Worm (Caenorhabditis elegans): ENCODE measurements around the gene C28H8.2.

Gene C28H8.2

DNA sequence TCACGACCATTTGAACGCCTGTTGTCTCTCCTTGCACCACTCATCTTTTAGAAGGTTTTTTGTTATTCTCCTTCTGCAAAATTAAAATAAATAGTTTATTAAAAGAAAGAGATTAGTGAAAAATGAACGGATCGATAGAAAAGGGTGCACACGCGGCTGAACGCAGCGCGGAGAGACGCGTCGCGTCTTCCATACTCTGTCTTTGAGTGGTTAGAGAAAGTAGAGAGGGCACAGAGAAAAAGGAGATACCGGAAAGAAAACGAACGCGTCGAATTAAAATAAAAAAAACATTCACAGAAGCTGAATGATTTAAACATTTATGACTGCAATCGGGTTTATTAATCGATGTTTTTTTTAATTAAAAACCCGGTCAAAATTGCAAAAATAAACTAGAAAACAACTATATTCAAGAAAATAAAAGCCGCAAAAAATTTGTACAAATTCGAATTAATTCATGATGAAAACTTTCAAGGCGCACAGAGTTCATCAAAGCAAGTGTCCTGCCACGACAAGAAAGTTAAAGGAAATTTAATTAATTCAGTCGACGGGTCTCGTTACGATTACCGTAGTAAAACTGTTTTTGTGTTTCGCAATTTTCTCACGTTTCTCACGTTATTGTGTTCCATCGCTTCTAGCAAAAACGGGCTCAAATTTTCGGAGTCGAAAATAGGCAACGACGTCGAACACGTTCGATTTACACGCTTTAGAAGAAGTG is 38.2 kb downstream of the C28H8.2 start, which contains the start of the genes nono-1 and nop-1 (continued):
- TF ChIP-seq set-16 (GFP tag; IDR thresholded peaks at IDR 0.05) (no peak), lsy-2 (tag; optimal IDR thresholded peaks at IDR 0.05) (peak in 1 of 2 experiments; percentile 17), unc-39 (tag; optimal IDR thresholded peaks at IDR 0.05) (no peak), Y105C5A.15 (GFP tag; IDR thresholded peaks at IDR 0.05) (no peak), hlh-30 (tag; optimal IDR thresholded peaks at IDR 0.05; ENCODE audit: insufficient read depth) (peak; percentile 42), daf-8 (GFP tag; IDR thresholded peaks at IDR 0.05) (no peak), arid-1 (GFP tag; conservative IDR thresholded peaks at IDR 0.05) (no peak), spr-3 (GFP tag; optimal IDR thresholded peaks at IDR 0.05) (no peak), nhr-41 (GFP tag; IDR thresholded peaks at IDR 0.05) (no peak), jun-1 (tag; optimal IDR thresholded peaks at IDR 0.05) (no peak), duxl-1 (tag; optimal IDR thresholded peaks at IDR 0.05; ENCODE audit: poor library complexity) (no peak), F44E2.7 (GFP tag; IDR thresholded peaks at IDR 0.05) (no peak), T20F7.1 (GFP tag; optimal IDR thresholded peaks at IDR 0.05) (no peak), lin-13 (GFP tag; optimal IDR thresholded peaks at IDR 0.05) (no peak), aha-1 (tag) (peak; percentile 58), lin-38 (GFP tag; IDR thresholded peaks at IDR 0.05) (no peak), nhr-48 (tag; optimal IDR thresholded peaks at IDR 0.05) (no peak), nhr-102 (tag; optimal IDR thresholded peaks at IDR 0.05) (no peak), lin-29 (GFP tag; IDR thresholded peaks at IDR 0.05) (no peak)

- peak; percentile 73 for TF ChIP-seq mes-2 (tag; optimal IDR thresholded peaks at IDR 0.05; ENCODE audit: poor library complexity, severe bottlenecking)
- TF ChIP-seq sdz-12 (GFP tag; optimal IDR thresholded peaks at IDR 0.05): no peak
- no peak for TF ChIP-seq aha-1 (tag)
- no peak for TF ChIP-seq ceh-20 (GFP tag; IDR thresholded peaks at IDR 0.05)
- no peak for TF ChIP-seq F26F4.8 (GFP tag; conservative IDR thresholded peaks at IDR 0.05)
- no peak for TF ChIP-seq aly-2 (tag; optimal IDR thresholded peaks at IDR 0.05)
- TF ChIP-seq attf-4 (tag; optimal IDR thresholded peaks at IDR 0.05): no peak
- no peak for TF ChIP-seq saeg-2 (GFP tag; IDR thresholded peaks at IDR 0.05)
- no peak for TF ChIP-seq zfp-3 (GFP tag; conservative IDR thresholded peaks at IDR 0.05)
- no peak for TF ChIP-seq F44E2.7 (GFP tag; IDR thresholded peaks at IDR 0.05)
- peak; percentile 2 for TF ChIP-seq dpl-1 (GFP tag; optimal IDR thresholded peaks at IDR 0.05)
- TF ChIP-seq lin-39 (tag; optimal IDR thresholded peaks at IDR 0.05): no peak
- TF ChIP-seq tag-97 (GFP tag; IDR thresholded peaks at IDR 0.05): no peak
Observed at ce11 chrIII:5959049-5959448, 38.9 kb downstream of the C28H8.2 start.

ce11 chrIII:5961560-5961959 is 41.4 kb downstream of the C28H8.2 start:
- TF ChIP-seq nhr-41 (GFP tag; IDR thresholded peaks at IDR 0.05): no peak
- TF ChIP-seq zfp-3 (GFP tag; conservative IDR thresholded peaks at IDR 0.05): no peak
- peak; percentile 96 for TF ChIP-seq aha-1 (tag)

DNA sequence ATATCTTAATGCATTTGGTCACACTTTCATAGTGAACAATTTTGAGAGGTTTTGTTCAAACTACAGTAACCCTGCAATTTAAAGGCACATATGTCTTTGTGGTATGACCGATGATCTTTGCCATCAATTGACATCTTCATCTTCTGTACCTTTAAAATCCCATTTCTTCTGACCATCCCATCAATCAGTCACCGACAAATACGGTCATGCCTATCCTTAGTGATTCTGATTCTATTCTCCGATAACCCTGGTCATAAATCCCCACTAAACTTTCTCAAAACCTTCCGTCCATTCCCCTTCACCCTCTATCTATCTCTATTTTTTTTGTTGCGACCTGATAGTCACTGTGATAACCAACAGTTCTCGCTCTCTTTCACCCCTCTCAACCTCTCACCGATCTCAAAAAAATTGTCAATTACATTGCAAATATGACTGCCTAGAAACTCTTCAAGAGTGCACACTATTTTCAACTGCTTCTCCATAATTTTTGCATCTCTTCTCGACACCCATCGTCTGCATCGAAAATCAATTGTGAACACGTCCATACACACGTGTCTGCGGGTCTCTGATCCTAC is 44.0 kb downstream of the C28H8.2 start:
- no peak for TF ChIP-seq ceh-62 (tag; optimal IDR thresholded peaks at IDR 0.05)
- TF ChIP-seq hlh-30 (tag; optimal IDR thresholded peaks at IDR 0.05; ENCODE audit: insufficient read depth): peak; percentile 7
- peak in 1 of 2 experiments; percentile 63 for TF ChIP-seq unc-62 (GFP tag; optimal IDR thresholded peaks at IDR 0.05 in 1 of 2)
- no peak for TF ChIP-seq unc-62 (tag; optimal IDR thresholded peaks at IDR 0.05)
- peak; percentile 40 for TF ChIP-seq nhr-28 (tag; optimal IDR thresholded peaks at IDR 0.05)
- TF ChIP-seq zip-11 (GFP tag; IDR thresholded peaks at IDR 0.05): no peak
- peak; percentile 48 for TF ChIP-seq hlh-11 (tag; optimal IDR thresholded peaks at IDR 0.05)
- TF ChIP-seq aha-1 (tag): no peak
- peak; percentile 76 for TF ChIP-seq mxl-3 (GFP tag; optimal IDR thresholded peaks at IDR 0.05)
- TF ChIP-seq dmd-6 (GFP tag; IDR thresholded peaks at IDR 0.05): peak; percentile 41; the same call in 1 of the 2 replicates
- peak; percentile 70 for TF ChIP-seq pqm-1 (tag; optimal IDR thresholded peaks at IDR 0.05)
